Worm (Caenorhabditis elegans) whole organism, young adult: ENCODE measurements around the gene lgc-30.

Experiments used
- D2030.7 ChIP-seq: fragments of 200-800 bp; sonication (Bioruptor generic); IDR thresholded peaks from 2 replicates; pipeline ENCODE4 v1.3.6; 2022; ENCODE audit warnings: missing genetic modification reagents, missing genetic modification characterization, missing compliant biosample characterization
- F33H1.4 ChIP-seq: fragments of 200-800 bp; sonication (Bioruptor generic); IDR thresholded peaks from 2 replicates; pipeline ENCODE4 v1.3.6; 2022; ENCODE audit warnings: missing genetic modification reagents, missing genetic modification characterization, missing compliant biosample characterization
- F37B4.10 ChIP-seq: fragments of 200-800 bp; sonication (Bioruptor generic); IDR thresholded peaks from 2 replicates; pipeline ENCODE4 v1.3.6; 2022; ENCODE audit warnings: missing genetic modification characterization, missing compliant biosample characterization
- F49E8.2 ChIP-seq: sonication (generic microtip); optimal IDR thresholded peaks from 3 replicates; lab custom pipeline; 2017; ENCODE audit warnings: missing genetic modification characterization, mild to moderate bottlenecking, missing compliant biosample characterization, antibody characterized with exemption, moderate library complexity; ENCODE audit not compliant: insufficient read depth
- T07F8.4 ChIP-seq: sonication (generic microtip); optimal IDR thresholded peaks from 2 replicates; lab custom pipeline; 2016; ENCODE audit warnings: mild to moderate bottlenecking, missing genetic modification characterization, moderate library complexity, missing compliant biosample characterization
- Y95B8A.8 ChIP-seq: fragments of 200-800 bp; sonication (Bioruptor generic); IDR thresholded peaks from 2 replicates; pipeline ENCODE4 v1.3.6; 2022; ENCODE audit warnings: missing genetic modification reagents, missing genetic modification characterization, missing compliant biosample characterization
- aptf-2 ChIP-seq: fragments of 200-800 bp; sonication (Bioruptor generic); conservative IDR thresholded peaks from 2 replicates; pipeline ENCODE4 v1.3.6; 2022; ENCODE audit warnings: missing genetic modification reagents, missing genetic modification characterization, missing compliant biosample characterization
- aptf-3 ChIP-seq: fragments of 200-800 bp; sonication (Bioruptor generic); IDR thresholded peaks from 2 replicates; pipeline ENCODE4 v1.3.6; 2022; ENCODE audit warnings: missing genetic modification characterization, missing compliant biosample characterization
- athp-1 ChIP-seq: sonication (generic microtip); optimal IDR thresholded peaks from 2 replicates; lab custom pipeline; 2017; ENCODE audit warnings: mild to moderate bottlenecking, missing genetic modification characterization, missing compliant biosample characterization
- cebp-1 ChIP-seq, 2 experiments: fragments of 200-800 bp in 1 of 2; sonication (Bioruptor generic) in 1 of 2; sonication (generic microtip) in 1 of 2; IDR thresholded peaks in 1 of 2; optimal IDR thresholded peaks in 1 of 2; 2 replicates each; pipeline versions ENCODE4 v1.3.6 to Lab custom; 2017 to 2022; ENCODE audit warnings: missing compliant biosample characterization in 2 of 2, missing genetic modification characterization in 2 of 2, mild to moderate bottlenecking in 1 of 2, missing genetic modification reagents in 1 of 2, moderate library complexity in 1 of 2
- ceh-40 ChIP-seq: fragments of 200-800 bp; sonication (Bioruptor generic); IDR thresholded peaks from 2 replicates; pipeline ENCODE4 v1.3.6; 2022; ENCODE audit warnings: missing genetic modification characterization, missing compliant biosample characterization
- chd-7 ChIP-seq: sonication (generic microtip); optimal IDR thresholded peaks from 2 replicates; lab custom pipeline; 2016; ENCODE audit warnings: mild to moderate bottlenecking, missing genetic modification characterization, moderate library complexity, missing compliant biosample characterization
- die-1 ChIP-seq: sonication (generic microtip); optimal IDR thresholded peaks from 2 replicates; lab custom pipeline; 2016; ENCODE audit warnings: missing genotype, mild to moderate bottlenecking, missing genetic modification characterization, missing compliant biosample characterization
- dox-1 ChIP-seq: fragments of 200-800 bp; sonication (Bioruptor generic); IDR thresholded peaks from 2 replicates; pipeline ENCODE4 v1.3.6; 2022; ENCODE audit warnings: missing genetic modification reagents, missing genetic modification characterization, missing compliant biosample characterization
- dpff-1 ChIP-seq: sonication (generic microtip); optimal IDR thresholded peaks from 2 replicates; lab custom pipeline; 2017; ENCODE audit warnings: mild to moderate bottlenecking, missing genetic modification characterization, missing compliant biosample characterization
- egl-44 ChIP-seq: fragments of 200-800 bp; sonication (Bioruptor generic); IDR thresholded peaks from 2 replicates; pipeline ENCODE4 v1.3.6; 2022; ENCODE audit warnings: missing genetic modification reagents, missing genetic modification characterization, missing compliant biosample characterization
- fkh-3 ChIP-seq: sonication (generic microtip); optimal IDR thresholded peaks from 2 replicates; lab custom pipeline; 2016; ENCODE audit warnings: mild to moderate bottlenecking, missing genetic modification characterization, missing compliant biosample characterization
- gei-17 ChIP-seq: fragments of 200-800 bp; sonication (Bioruptor generic); optimal IDR thresholded peaks from 2 replicates; lab custom pipeline; 2018; ENCODE audit warnings: mild to moderate bottlenecking, missing genetic modification characterization, missing compliant biosample characterization
- hmg-20 ChIP-seq: fragments of 200-800 bp; sonication (Bioruptor generic); IDR thresholded peaks from 2 replicates; pipeline ENCODE4 v1.3.6; 2022; ENCODE audit warnings: missing genetic modification reagents, missing genetic modification characterization, missing compliant biosample characterization
- let-526 ChIP-seq: fragments of 200-800 bp; sonication (Bioruptor generic); IDR thresholded peaks from 2 replicates; pipeline ENCODE4 v1.3.6; 2022; ENCODE audit warnings: missing genetic modification reagents, missing genetic modification characterization, missing compliant biosample characterization
- nfya-1 ChIP-seq: sonication (generic microtip); optimal IDR thresholded peaks from 2 replicates; lab custom pipeline; 2017; ENCODE audit warnings: antibody characterized with exemption, missing compliant biosample characterization, missing genetic modification characterization, borderline replicate concordance; ENCODE audit not compliant: insufficient read depth
- nfya-2 ChIP-seq: fragments of 200-800 bp; sonication (Bioruptor generic); IDR thresholded peaks from 2 replicates; pipeline ENCODE4 v1.3.6; 2022; ENCODE audit warnings: missing genetic modification reagents, missing genetic modification characterization, missing compliant biosample characterization
- nhr-120 ChIP-seq: fragments of 200-800 bp; sonication (Bioruptor generic); IDR thresholded peaks from 2 replicates; pipeline ENCODE4 v1.3.6; 2022; ENCODE audit warnings: missing genetic modification characterization, missing compliant biosample characterization
- nhr-179 ChIP-seq: sonication (generic microtip); optimal IDR thresholded peaks from 2 replicates; lab custom pipeline; 2016; ENCODE audit warnings: mild to moderate bottlenecking, missing genetic modification characterization, missing compliant biosample characterization
- nhr-80 ChIP-seq: sonication (generic microtip); optimal IDR thresholded peaks from 2 replicates; lab custom pipeline; 2016; ENCODE audit warnings: missing genetic modification characterization, missing compliant biosample characterization
- pha-4 ChIP-seq: fragments of 150-350 bp; sonication (generic microtip); optimal IDR thresholded peaks from 2 replicates; lab custom pipeline; 2014; ENCODE audit warnings: missing biosample characterization, missing genetic modification reagents, missing genetic modification characterization
- rcor-1 ChIP-seq: fragments of 200-800 bp; sonication (Bioruptor generic); IDR thresholded peaks from 2 replicates; pipeline ENCODE4 v1.3.6; 2022; ENCODE audit warnings: missing genetic modification reagents, missing genetic modification characterization, missing compliant biosample characterization
- rpc-1 ChIP-seq, 2 experiments: fragments of 150-350 bp in 1 of 2; sonication (generic microtip) in 1 of 2; optimal IDR thresholded peaks; 2 replicates each; lab custom pipeline; 2014 to 2018; ENCODE audit warnings: missing biosample characterization in 1 of 2, missing genetic modification characterization in 1 of 2, missing genetic modification reagents in 1 of 2, missing genotype in 1 of 2
- snpc-3.4 ChIP-seq: sonication (generic microtip); optimal IDR thresholded peaks from 2 replicates; lab custom pipeline; 2017; ENCODE audit warnings: missing genetic modification characterization, mild to moderate bottlenecking, missing compliant biosample characterization, antibody characterized with exemption, moderate library complexity, missing genotype, missing genetic modification reagents
- sptf-2 ChIP-seq: fragments of 200-800 bp; sonication (Bioruptor generic); optimal IDR thresholded peaks from 2 replicates; lab custom pipeline; 2018; ENCODE audit warnings: mild to moderate bottlenecking, missing genetic modification characterization, missing compliant biosample characterization
- tlf-1 ChIP-seq: fragments of 200-800 bp; sonication (Bioruptor generic); optimal IDR thresholded peaks from 2 replicates; lab custom pipeline; 2018; ENCODE audit warnings: mild to moderate bottlenecking, missing genetic modification characterization, missing compliant biosample characterization
- xnd-1 ChIP-seq: sonication (generic microtip); optimal IDR thresholded peaks from 2 replicates; lab custom pipeline; 2016; ENCODE audit warnings: missing genotype, missing genetic modification reagents, missing genetic modification characterization, missing compliant biosample characterization
- zfh-2 ChIP-seq: fragments of 200-800 bp; sonication (Bioruptor generic); conservative IDR thresholded peaks from 2 replicates; pipeline ENCODE4 v1.3.6; 2022; ENCODE audit warnings: missing genetic modification reagents, missing genetic modification characterization, missing compliant biosample characterization
- zim-3 ChIP-seq: sonication (generic microtip); optimal IDR thresholded peaks from 2 replicates; lab custom pipeline; 2017; ENCODE audit warnings: mild to moderate bottlenecking, missing genetic modification characterization, moderate library complexity, missing compliant biosample characterization
- ztf-28 ChIP-seq: fragments of 200-800 bp; sonication (Bioruptor generic); IDR thresholded peaks from 2 replicates; pipeline ENCODE4 v1.3.6; 2022; ENCODE audit warnings: missing genetic modification reagents, missing genetic modification characterization, missing compliant biosample characterization

The lgc-30 gene

ce11 chrIV:971122-971521 lies 46.4 kb downstream of the lgc-30 start:
- TF ChIP-seq ceh-40 (GFP tag; lab: Robert Waterston, UW) (no peak), egl-44 (no peak), chd-7 (tag; lab: Kevin White, UChicago) (no peak), tlf-1 (GFP tag; lab: Kevin White, UChicago) (no peak), gei-17 (GFP tag; lab: Kevin White, UChicago) (no peak), pha-4 (tag; lab: Kevin White, UChicago) (no peak), cebp-1 (GFP tag; IDR thresholded peaks at IDR 0.05; lab: Robert Waterston, UW) (no peak), cebp-1 (tag; optimal IDR thresholded peaks at IDR 0.05; lab: Kevin White, UChicago) (no peak), D2030.7 (no peak), F37B4.10 (GFP tag; lab: Robert Waterston, UW) (no peak), T07F8.4 (tag; lab: Kevin White, UChicago) (no peak), athp-1 (tag; lab: Kevin White, UChicago) (no peak), dpff-1 (tag; lab: Kevin White, UChicago) (no peak), nhr-120 (GFP tag; lab: Robert Waterston, UW) (no peak), xnd-1 (tag; lab: Kevin White, UChicago) (no peak), aptf-2 (GFP tag; lab: Robert Waterston, UW) (no peak), fkh-3 (tag; lab: Kevin White, UChicago) (no peak), nfya-2 (no peak), Y95B8A.8 (GFP tag; lab: Robert Waterston, UW) (no peak)

DNA sequence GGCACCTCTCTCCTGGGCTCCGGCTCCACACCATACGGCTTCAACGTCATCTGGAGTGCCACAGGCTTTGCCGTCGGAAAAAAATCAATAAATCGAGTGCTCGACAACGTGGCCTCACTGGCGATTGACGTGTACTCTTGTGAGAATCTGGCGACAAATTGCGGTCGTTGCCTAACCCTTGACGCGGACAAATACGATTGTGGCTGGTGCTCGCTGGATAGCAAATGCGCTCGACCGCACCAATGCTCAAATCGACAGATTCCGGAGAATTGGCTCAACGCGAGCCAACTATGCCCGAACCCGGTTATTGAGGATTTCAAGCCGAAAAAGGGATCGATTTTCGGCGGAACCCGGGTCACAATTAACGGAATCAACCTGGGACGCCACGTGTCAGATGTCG lies 47.7 kb downstream of the lgc-30 start:
- TF ChIP-seq zim-3 (tag; lab: Kevin White, UChicago) (no peak), zfh-2 (peak; percentile 52; the same call in 1 of the 2 replicates)

ce11 chrIV:972811-973428 lies 48.2 kb downstream of the lgc-30 start:
- TF ChIP-seq let-526 (GFP tag; lab: Robert Waterston, UW) (no peak), nhr-80 (tag; lab: Kevin White, UChicago) (no peak), hmg-20 (GFP tag; lab: Robert Waterston, UW) (no peak), nfya-1 (tag; lab: Kevin White, UChicago) (no peak), ceh-40 (GFP tag; lab: Robert Waterston, UW) (no peak), aptf-2 (GFP tag; lab: Robert Waterston, UW) (no peak), Y95B8A.8 (GFP tag; lab: Robert Waterston, UW) (no peak), F33H1.4 (GFP tag; lab: Robert Waterston, UW) (no peak), snpc-3.4 (tag; lab: Kevin White, UChicago) (no peak), nhr-179 (tag; lab: Kevin White, UChicago) (no peak), ztf-28 (no peak), rcor-1 (no peak)

DNA sequence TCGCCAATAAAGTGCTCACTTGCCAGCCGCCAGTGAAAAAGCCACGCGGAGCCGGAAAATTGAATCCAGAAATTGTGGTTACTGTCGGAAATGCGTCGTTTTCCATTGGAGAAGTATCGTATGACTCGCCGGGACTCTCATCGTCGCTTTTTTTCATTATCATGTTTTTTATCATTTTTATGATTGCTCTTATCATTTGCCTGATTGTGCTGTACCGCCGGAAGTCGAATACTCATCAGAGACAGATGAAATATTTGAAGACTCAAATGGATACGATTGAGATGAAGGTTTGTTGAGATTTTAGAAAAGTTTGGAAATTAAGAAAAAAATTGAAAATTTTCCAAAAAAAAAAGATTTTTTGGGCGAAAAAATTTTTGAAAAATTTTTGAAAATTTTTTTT lies 51.7 kb downstream of the lgc-30 start:
- TF ChIP-seq aptf-3 (GFP tag; lab: Robert Waterston, UW) (no peak), zfh-2 (0 out of 2 replicates have a peak, but pooled peaks have one; percentile 0), die-1 (tag; lab: Kevin White, UChicago) (no peak)

ce11 chrIV:983558-983957 lies 58.9 kb downstream of the lgc-30 start:
- TF ChIP-seq F49E8.2: no peak
- no peak for TF ChIP-seq nhr-179 (tag; lab: Kevin White, UChicago)
- TF ChIP-seq dox-1 (GFP tag; lab: Robert Waterston, UW): no peak
- TF ChIP-seq rpc-1 (optimal IDR thresholded peaks at IDR 0.05; lab: Kevin White, UChicago): no peak
- TF ChIP-seq rpc-1 (tag; optimal IDR thresholded peaks at IDR 0.05; lab: Kevin White, UChicago): no peak
- no peak for TF ChIP-seq nfya-2
- no peak for TF ChIP-seq sptf-2 (GFP tag; lab: Kevin White, UChicago)
- TF ChIP-seq dpff-1 (tag; lab: Kevin White, UChicago): no peak
